Worm (Caenorhabditis elegans) whole organism, young adult: ENCODE data around the gene ctps-1.

Source experiments
- F22D6.2 ChIP-seq: sonication (generic microtip); optimal IDR thresholded peaks from 2 replicates; lab custom pipeline; 2016; ENCODE audit warnings: mild to moderate bottlenecking, missing genetic modification characterization, missing compliant biosample characterization
- atf-7 ChIP-seq: sonication (generic microtip); optimal IDR thresholded peaks from 2 replicates; lab custom pipeline; 2017; ENCODE audit warnings: mild to moderate bottlenecking, missing genetic modification characterization, missing compliant biosample characterization
- attf-5 ChIP-seq: fragments of 200-800 bp; sonication (Bioruptor generic); optimal IDR thresholded peaks from 2 replicates; lab custom pipeline; 2018; ENCODE audit warnings: mild to moderate bottlenecking, missing genetic modification characterization, missing compliant biosample characterization
- bed-1 ChIP-seq: fragments of 200-800 bp; sonication (Bioruptor generic); IDR thresholded peaks from 2 replicates; pipeline ENCODE4 v1.3.6; 2022; ENCODE audit warnings: missing genetic modification reagents, missing genetic modification characterization, missing compliant biosample characterization
- hmg-1.2 ChIP-seq: fragments of 200-800 bp; sonication (Bioruptor generic); IDR thresholded peaks from 2 replicates; pipeline ENCODE4 v1.3.6; 2022; ENCODE audit warnings: missing genetic modification reagents, missing genetic modification characterization, missing compliant biosample characterization
- sea-2 ChIP-seq: fragments of 200-800 bp; sonication (Bioruptor generic); IDR thresholded peaks from 2 replicates; pipeline ENCODE4 v1.3.6; 2022; ENCODE audit warnings: missing genetic modification characterization, missing compliant biosample characterization
- snpc-4 ChIP-seq, 5 experiments: fragments of 150-350 bp in 1 of 5; sonication (generic microtip) in 4 of 5; optimal IDR thresholded peaks; 2 replicates each; lab custom pipeline; 2014 to 2018; ENCODE audit warnings: missing genetic modification characterization in 5 of 5, missing biosample characterization in 3 of 5, antibody characterized with exemption in 2 of 5, mild to moderate bottlenecking in 2 of 5, missing compliant biosample characterization in 2 of 5, missing genotype in 2 of 5, moderate library complexity in 2 of 5, missing genetic modification reagents in 1 of 5

- TF ChIP-seq bed-1 (no peak), sea-2 (GFP tag; lab: Robert Waterston, UW) (no peak), hmg-1.2 (GFP tag; lab: Robert Waterston, UW) (no peak), atf-7 (no peak), snpc-4 (GFP tag; optimal IDR thresholded peaks at IDR 0.05; lab: Kevin White, UChicago) (no peak), snpc-4 (tag; optimal IDR thresholded peaks at IDR 0.05; lab: Kevin White, UChicago) (no peak), attf-5 (GFP tag; lab: Kevin White, UChicago) (no peak), F22D6.2 (tag; lab: Kevin White, UChicago) (no peak)
Observed at ce11 chrV:16831310-16831709, 36.6 kb downstream of the ctps-1 start.
